Worm (Caenorhabditis elegans): Measurements from ENCODE around the gene C49C3.15.
"Not testable (repeated sequence)": the region's sequence is repeated elsewhere in the genome, so short reads cannot be mapped to it uniquely, and the experiment has no call there.

C49C3.15 gene

DNA sequence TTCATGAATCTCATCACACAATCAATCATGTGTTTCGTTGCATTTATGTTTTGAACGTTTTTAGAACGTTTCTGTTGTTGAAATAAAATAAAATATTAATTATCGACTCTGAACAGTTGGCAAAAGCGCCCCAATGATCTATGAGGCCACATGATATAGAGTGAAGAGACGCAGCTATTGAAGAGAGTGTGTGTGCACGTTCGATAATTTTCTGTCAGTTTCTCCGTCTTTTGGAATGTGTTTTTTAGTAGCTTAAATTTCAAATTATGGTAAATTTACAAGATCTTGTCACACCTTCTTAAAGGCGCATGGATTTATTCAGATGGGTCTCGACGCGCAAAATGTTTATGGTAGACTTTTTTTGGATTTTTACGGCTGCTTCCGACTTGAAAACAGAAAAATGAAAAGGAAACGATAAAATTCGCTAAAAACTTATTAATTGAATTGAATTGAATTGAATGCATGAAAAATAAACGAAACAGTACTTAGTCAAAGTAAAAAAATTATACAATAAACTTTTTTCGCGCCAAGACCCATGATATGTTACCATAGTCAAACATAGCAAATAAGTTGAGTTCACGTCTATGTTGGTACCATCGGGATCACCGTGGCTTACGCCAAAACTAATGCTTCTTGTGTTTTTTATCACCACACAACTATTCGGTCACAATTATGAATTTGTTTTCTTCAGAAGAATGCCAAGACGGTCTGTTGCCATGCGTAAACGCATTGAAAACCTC lies at the start of gene C49C3.15:
Gene C49C3.15, plus strand, starts transcription at position 690 of the 740 bp plus-strand sequence.
- TF ChIP-seq dao-5 (tag; optimal IDR thresholded peaks at IDR 0.05), result no peak
- TF ChIP-seq W03F9.2 (tag; optimal IDR thresholded peaks at IDR 0.05), result no peak

DNA sequence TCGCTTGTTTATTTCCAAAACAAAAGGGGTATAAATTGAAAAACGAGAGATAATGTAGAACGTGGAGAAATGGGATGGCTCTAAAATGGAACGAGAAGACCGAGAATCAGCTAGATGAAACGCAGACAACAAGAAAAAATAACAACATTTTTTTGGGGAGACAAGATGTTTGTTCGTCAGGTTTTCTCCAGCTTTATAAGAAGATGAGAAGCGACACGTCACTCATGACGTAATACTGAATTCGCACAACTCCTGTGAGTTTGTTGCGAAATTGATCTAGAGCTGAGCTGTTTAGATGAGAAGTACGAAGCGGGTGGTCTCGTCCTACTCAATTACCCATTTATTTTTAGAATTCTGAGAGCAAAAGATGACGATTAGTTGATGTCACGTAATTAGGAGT lies 48.8 kb upstream of the C49C3.15 start:
- TF ChIP-seq dao-5 (tag; optimal IDR thresholded peaks at IDR 0.05) (no peak), him-1 (tag; optimal IDR thresholded peaks at IDR 0.05) (no peak), W03F9.2 (tag; optimal IDR thresholded peaks at IDR 0.05) (no peak)

DNA sequence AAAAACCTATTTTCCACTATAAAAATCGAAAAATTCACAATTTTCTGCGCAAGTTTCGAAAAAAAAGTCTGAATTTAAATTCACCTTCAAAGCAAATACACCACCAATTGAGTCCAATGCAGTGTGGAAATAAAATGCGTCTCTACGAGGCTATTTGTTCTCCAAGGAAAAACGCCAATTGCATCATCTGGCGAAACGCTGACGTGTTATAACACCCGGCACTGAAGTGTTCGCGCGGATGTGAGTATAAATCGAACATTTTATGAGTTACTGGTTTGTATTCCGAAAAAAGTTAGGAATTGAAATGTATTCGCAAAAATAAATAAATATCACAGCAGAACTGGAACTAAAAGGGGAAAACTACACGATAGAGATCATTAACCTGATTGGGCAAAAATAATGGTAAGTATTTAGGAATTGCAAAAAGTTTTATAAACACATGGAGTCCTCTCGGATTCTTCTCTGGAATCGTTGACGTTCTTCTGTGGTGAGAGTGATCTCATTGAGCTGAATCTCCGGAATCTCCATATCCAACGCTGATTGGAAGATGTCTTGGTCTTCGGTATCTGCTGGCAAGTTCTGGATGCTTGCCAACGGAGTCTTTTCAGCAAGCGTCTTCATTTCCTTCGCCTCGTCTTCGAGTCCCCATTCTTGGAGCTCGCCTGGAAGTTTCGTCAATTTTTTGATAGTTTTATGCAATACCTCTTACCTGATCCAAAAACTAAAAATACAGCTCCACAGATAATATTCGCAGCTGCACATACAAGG lies 45.9 kb upstream of the C49C3.15 start, which contains the start of gene zipt-7.1:
Gene zipt-7.1, minus strand, starts transcription at position 232 of the 768 bp plus-strand sequence.
- TF ChIP-seq him-1 (tag; optimal IDR thresholded peaks at IDR 0.05) (no peak), dao-5 (tag; optimal IDR thresholded peaks at IDR 0.05) (no peak), W03F9.2 (tag; optimal IDR thresholded peaks at IDR 0.05) (no peak)

DNA sequence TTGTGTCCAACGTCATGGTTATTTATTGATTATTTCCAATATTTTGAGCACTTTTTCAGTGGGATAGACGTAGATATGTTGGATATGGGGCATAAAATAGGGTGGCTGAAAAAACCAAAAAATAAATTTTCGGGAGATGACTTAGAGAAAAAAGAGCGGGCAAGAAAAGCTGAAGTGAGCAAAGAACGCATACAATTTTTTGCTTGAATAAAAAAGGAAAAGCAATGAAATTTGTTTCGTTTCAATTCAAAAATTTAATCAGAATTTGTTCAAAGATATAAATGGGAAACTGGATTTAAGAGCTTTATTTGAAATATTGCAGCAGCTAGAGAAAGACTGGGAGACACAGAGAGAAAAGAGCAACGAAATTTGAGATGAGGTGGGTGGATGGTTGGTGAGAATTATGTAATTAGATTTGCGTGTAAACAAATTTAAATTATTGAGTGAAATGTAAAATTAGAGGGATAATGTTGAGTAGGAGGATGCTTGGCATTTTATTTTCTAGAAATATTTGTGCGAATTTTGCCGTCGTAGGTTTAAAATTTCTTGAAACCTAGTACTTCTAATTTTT lies 42.3 kb upstream of the C49C3.15 start, which contains the start of the genes T28F3.11 and slc-17.4:
Gene T28F3.11, minus strand, starts transcription at position 51 of the 571 bp plus-strand sequence.
Gene slc-17.4, minus strand, starts transcription at position 105 of the 571 bp plus-strand sequence.
- no peak for TF ChIP-seq dao-5 (tag; optimal IDR thresholded peaks at IDR 0.05)
- no peak for TF ChIP-seq him-1 (tag; optimal IDR thresholded peaks at IDR 0.05)
- no peak for TF ChIP-seq W03F9.2 (tag; optimal IDR thresholded peaks at IDR 0.05)

DNA sequence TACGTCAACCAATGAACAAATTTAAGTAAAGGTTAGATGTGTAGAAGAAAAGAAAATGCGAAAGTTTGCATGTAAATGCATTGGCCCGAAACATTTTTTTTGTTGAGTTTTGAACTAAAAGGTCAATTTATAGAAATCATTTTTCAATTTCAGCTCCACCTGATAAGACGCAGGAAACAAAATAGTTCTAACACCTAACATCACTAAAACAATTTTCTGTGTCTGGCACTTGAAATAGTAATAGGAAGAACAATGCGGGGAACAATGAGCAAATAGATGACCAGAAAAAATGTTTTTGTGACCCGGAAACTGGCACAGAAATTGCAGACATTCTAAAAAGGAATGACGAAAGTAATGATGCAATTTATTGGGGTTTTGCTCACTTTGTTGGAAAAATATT lies 41.7 kb upstream of the C49C3.15 start:
- no peak for TF ChIP-seq him-1 (tag; optimal IDR thresholded peaks at IDR 0.05)
- no peak for TF ChIP-seq W03F9.2 (tag; optimal IDR thresholded peaks at IDR 0.05)
- no peak for TF ChIP-seq dao-5 (tag; optimal IDR thresholded peaks at IDR 0.05)

DNA sequence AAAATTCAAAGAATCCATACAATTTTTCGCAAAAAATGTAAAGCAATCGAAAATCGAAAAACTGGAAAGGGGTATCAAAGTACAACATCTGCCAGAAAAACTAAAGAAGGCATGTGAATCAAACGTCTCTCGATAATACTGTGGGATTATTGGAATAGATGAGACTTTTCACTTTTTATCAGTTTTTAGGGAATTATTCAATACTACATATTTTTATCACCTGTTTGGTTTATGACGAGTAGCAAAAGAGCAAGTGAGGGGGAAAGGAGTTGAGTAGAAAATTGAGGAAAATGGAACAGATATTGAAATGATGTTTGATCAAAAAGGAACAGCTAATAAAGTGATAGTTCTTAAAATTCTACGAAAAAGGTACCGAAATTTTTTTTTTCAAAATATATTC lies 41.0 kb upstream of the C49C3.15 start:
- TF ChIP-seq W03F9.2 (tag; optimal IDR thresholded peaks at IDR 0.05) (no peak), him-1 (tag; optimal IDR thresholded peaks at IDR 0.05) (no peak), dao-5 (tag; optimal IDR thresholded peaks at IDR 0.05) (no peak)

DNA sequence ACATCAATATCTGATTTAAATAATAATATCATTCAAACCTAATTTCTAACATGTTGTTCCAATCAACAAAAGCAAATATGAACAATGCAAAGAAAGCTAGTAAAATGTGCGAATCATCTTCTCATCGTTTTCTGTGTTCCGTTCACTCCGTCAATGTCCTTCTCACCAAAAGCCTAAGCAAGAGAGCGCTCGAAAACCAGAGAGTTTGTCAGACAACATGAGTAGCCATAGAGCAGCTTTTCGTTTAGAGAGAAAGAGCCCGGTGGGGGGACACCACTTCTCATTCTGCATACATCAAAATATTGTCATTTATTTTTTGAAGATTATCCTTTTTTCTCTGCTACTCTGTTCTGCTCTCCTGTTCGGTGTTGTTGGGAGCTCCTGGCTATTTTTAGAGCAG lies 40.4 kb upstream of the C49C3.15 start:
- TF ChIP-seq W03F9.2 (tag; optimal IDR thresholded peaks at IDR 0.05) (no peak), him-1 (tag; optimal IDR thresholded peaks at IDR 0.05) (no peak), dao-5 (tag; optimal IDR thresholded peaks at IDR 0.05) (no peak)

DNA sequence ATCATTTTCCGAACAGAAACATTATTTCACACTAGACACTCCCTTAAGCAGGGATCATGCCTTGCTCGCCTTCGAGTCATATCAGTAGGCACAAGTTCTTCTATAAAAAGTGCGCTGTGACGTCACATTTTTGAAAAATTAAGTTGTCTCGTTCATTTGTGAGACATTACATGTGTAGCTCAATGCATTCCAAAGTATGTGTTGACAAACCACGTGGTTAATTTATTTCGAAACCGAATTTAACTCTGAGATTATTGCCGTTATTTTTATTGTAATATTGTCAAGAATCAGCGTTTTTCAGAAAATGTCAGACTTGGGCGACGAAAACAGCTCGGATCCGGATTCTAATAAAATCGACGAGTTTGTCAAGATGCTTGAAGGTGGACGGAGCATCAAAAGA lies 39.5 kb upstream of the C49C3.15 start, which contains the start of gene T28F3.5:
Gene T28F3.5, plus strand, starts transcription at position 301 of the 400 bp plus-strand sequence.
- TF ChIP-seq dao-5 (tag; optimal IDR thresholded peaks at IDR 0.05) (no peak), him-1 (tag; optimal IDR thresholded peaks at IDR 0.05) (no peak), W03F9.2 (tag; optimal IDR thresholded peaks at IDR 0.05) (no peak)

DNA sequence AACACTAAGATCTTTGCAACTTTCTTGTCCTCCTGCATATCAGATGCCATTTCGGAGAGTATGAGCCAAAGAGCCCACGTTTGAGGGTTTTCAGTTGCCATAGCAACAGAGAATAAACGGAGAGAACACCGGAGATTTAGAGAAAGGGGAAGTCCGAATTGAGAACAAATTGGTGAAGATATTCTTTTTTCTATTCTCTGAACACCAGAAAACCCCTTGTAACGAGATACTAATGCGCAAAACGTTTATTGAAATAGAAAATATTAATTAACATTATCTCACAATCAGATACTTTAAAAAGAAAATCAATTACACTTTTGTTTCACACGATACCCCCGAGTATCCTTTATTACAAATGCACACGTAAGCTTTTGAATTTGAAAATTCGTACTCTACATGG lies 32.1 kb upstream of the C49C3.15 start, which contains the start of gene ifta-2:
Gene ifta-2, minus strand, starts transcription at position 101 of the 400 bp plus-strand sequence.
- TF ChIP-seq W03F9.2 (tag; optimal IDR thresholded peaks at IDR 0.05) (no peak), dao-5 (tag; optimal IDR thresholded peaks at IDR 0.05) (no peak), him-1 (tag; optimal IDR thresholded peaks at IDR 0.05) (no peak)

DNA sequence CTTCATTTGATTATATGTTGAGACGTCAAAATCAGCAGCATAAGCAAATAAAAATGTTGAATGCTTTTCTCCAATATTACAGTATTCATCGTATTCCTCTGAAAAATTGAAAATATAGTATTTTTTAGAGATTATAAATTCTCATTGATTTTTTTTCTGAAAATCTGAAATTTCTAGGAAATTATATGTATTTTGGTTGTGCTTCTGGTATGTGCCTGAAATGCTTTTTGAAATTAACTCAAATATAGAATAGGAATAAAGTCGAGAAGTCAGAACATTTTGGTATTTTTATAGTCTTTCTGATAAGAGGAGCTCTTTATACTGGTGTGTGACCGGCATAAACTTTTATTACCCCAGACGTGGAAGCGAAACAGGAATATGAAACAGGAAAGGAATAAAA lies 26.8 kb upstream of the C49C3.15 start, which contains the start of gene T28F3.8:
Gene T28F3.8, minus strand, starts transcription at position 101 of the 400 bp plus-strand sequence.
- TF ChIP-seq W03F9.2, him-1, dao-5 (tag; optimal IDR thresholded peaks at IDR 0.05): not testable (repeated sequence)

DNA sequence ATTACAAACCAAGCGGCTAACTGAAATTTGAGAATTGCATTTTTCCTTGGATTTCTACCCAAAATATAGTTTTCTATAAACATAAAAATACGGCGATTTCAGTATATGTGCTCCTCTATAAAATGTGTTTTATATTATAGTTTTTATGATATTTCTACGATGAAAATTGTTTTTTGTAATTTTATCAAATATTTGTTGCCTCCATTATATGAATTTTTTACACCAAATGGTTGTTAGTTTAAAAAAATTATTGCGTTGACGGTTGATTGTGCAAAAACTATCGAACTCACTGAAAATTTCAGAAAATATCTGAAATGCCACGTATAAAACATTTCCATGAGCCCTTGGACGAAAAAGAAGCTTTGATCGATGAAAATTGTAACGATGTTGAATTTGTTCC lies 25.8 kb upstream of the C49C3.15 start, which contains the start of gene T28F3.9:
Gene T28F3.9, plus strand, starts transcription at position 301 of the 400 bp plus-strand sequence.
- TF ChIP-seq dao-5 (tag; optimal IDR thresholded peaks at IDR 0.05) (no peak), him-1 (tag; optimal IDR thresholded peaks at IDR 0.05) (no peak), W03F9.2 (tag; optimal IDR thresholded peaks at IDR 0.05) (no peak)

DNA sequence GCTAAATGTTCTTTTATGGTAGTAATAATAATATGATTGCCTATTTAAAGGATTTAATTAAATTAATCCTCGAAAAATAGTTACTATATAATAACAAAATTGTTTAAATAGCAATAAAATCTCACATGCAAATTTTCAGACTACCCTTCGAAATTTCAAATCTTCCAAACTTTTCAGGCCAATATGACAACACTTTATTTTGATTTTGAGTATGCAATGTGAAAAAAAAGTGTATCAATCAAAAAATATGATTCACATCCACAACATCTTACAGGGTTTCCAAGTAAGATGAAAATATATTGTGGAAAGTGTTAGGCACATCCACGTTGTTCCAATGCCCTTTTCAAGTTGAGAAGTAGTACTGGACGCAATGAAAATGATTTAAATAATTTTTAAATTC lies 22.2 kb upstream of the C49C3.15 start, which contains the start of gene snf-9:
Gene snf-9, plus strand, starts transcription at position 301 of the 400 bp plus-strand sequence.
- TF ChIP-seq W03F9.2 (tag; optimal IDR thresholded peaks at IDR 0.05) (no peak), dao-5 (tag; optimal IDR thresholded peaks at IDR 0.05) (no peak), him-1 (tag; optimal IDR thresholded peaks at IDR 0.05) (no peak)

DNA sequence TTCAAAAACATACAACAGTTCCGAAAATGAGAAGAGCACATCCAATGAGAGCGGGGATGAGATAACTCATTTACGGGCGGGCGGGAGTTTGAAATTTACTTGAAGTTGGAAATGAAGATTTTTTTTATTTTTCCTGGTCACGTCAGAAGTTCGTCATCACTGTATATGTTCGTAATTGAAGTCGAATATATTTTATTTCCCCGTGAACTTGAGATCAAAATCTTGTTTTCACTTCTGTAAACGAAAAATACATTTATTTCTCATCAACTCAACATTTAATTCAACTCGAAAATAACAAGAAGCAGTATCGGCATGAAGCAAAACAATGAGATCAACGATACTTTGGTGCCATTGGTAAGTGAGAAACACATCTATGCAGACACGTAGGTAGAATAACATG lies 17.6 kb upstream of the C49C3.15 start, which contains the start of gene C49C3.20:
Gene C49C3.20, minus strand, starts transcription at position 101 of the 400 bp plus-strand sequence.
- TF ChIP-seq dao-5 (tag; optimal IDR thresholded peaks at IDR 0.05) (no peak), W03F9.2 (tag; optimal IDR thresholded peaks at IDR 0.05) (no peak), him-1 (tag; optimal IDR thresholded peaks at IDR 0.05) (no peak)
